Fruit fly (Drosophila melanogaster) whole organism, embryonic: ENCODE measurements around the gene CG34116.

Experiments
- Ada2b ChIP-seq: fragments of 200-800 bp; sonication (Bioruptor generic); IDR thresholded peaks from 2 replicates; pipeline ENCODE4 v1.3.6; 2022; ENCODE audit warnings: missing biosample characterization, missing genetic modification characterization
- Atf3 ChIP-seq: fragments of 200-800 bp; sonication (Bioruptor generic); optimal IDR thresholded peaks from 3 replicates; lab custom pipeline; 2016; ENCODE audit warnings: missing biosample characterization, missing genetic modification characterization
- Atf6 ChIP-seq: fragments of 200-800 bp; sonication (Bioruptor generic); IDR thresholded peaks from 2 replicates; pipeline ENCODE4 v1.3.6; 2022; ENCODE audit warnings: missing biosample characterization, missing genetic modification characterization
- C15 ChIP-seq: fragments of 200-800 bp; sonication (Bioruptor generic); IDR thresholded peaks from 3 replicates; pipeline ENCODE4 v1.3.6; 2022; ENCODE audit warnings: missing biosample characterization, missing genetic modification characterization
- CG10366 ChIP-seq: fragments of 200-800 bp; sonication (Bioruptor generic); IDR thresholded peaks from 2 replicates; pipeline ENCODE4 v1.3.6; 2022; ENCODE audit warnings: missing biosample characterization, missing genetic modification characterization
- CG10462 ChIP-seq: fragments of 200-800 bp; sonication (Bioruptor generic); optimal IDR thresholded peaks from 2 replicates; lab custom pipeline; 2016; ENCODE audit warnings: missing biosample characterization, missing genetic modification characterization
- CG12299 ChIP-seq: fragments of 200-800 bp; sonication (Bioruptor generic); optimal IDR thresholded peaks from 2 replicates; lab custom pipeline; 2018; ENCODE audit warnings: missing biosample characterization, mild to moderate bottlenecking, missing genetic modification characterization
- CG13624 ChIP-seq: fragments of 200-800 bp; sonication (Bioruptor generic); optimal IDR thresholded peaks from 2 replicates; lab custom pipeline; 2016; ENCODE audit warnings: missing biosample characterization, missing genetic modification characterization
- CG14667 ChIP-seq: fragments of 200-800 bp; sonication (Bioruptor generic); IDR thresholded peaks from 2 replicates; pipeline ENCODE4 v1.3.6; 2022; ENCODE audit warnings: missing biosample characterization, missing genetic modification characterization
- CG15479 ChIP-seq: fragments of 200-800 bp; sonication (Bioruptor generic); optimal IDR thresholded peaks from 3 replicates; lab custom pipeline; 2019; ENCODE audit warnings: missing biosample characterization, mild to moderate bottlenecking, missing genetic modification characterization, moderate library complexity
- CG2202 ChIP-seq: fragments of 200-800 bp; sonication (Bioruptor generic); optimal IDR thresholded peaks from 2 replicates; lab custom pipeline; 2018; ENCODE audit warnings: missing biosample characterization, mild to moderate bottlenecking, missing genetic modification characterization
- CG2678 ChIP-seq: fragments of 200-800 bp; sonication (Bioruptor generic); optimal IDR thresholded peaks from 3 replicates; lab custom pipeline; 2019; ENCODE audit warnings: missing biosample characterization, mild to moderate bottlenecking, missing genetic modification characterization, moderate library complexity
- CG31388 ChIP-seq: fragments of 200-800 bp; sonication (Bioruptor generic); optimal IDR thresholded peaks from 2 replicates; lab custom pipeline; 2016; ENCODE audit warnings: missing biosample characterization, missing genetic modification characterization
- CG3281 ChIP-seq: fragments of 200-800 bp; sonication (Bioruptor generic); optimal IDR thresholded peaks from 3 replicates; lab custom pipeline; 2017; ENCODE audit warnings: missing biosample characterization, mild to moderate bottlenecking, missing genetic modification characterization
- CG33213 ChIP-seq: fragments of 200-800 bp; sonication (Bioruptor generic); optimal IDR thresholded peaks from 3 replicates; lab custom pipeline; 2016; ENCODE audit warnings: missing biosample characterization, missing genetic modification characterization
- CG34224 ChIP-seq: fragments of 200-800 bp; sonication (Bioruptor generic); IDR thresholded peaks from 3 replicates; pipeline ENCODE4 v1.3.6; 2022; ENCODE audit warnings: missing biosample characterization, missing genetic modification characterization; ENCODE audit not compliant: partially characterized antibody
- CG3726 ChIP-seq: fragments of 200-800 bp; sonication (Bioruptor generic); IDR thresholded peaks from 3 replicates; pipeline ENCODE4, ENCODE4 v1.3.6; 2022; ENCODE audit warnings: missing biosample characterization, missing genetic modification characterization
- CG3838 ChIP-seq: fragments of 200-800 bp; sonication (Bioruptor generic); optimal IDR thresholded peaks from 3 replicates; lab custom pipeline; 2016; ENCODE audit warnings: missing biosample characterization, missing genetic modification characterization
- CG5180 ChIP-seq: fragments of 200-800 bp; sonication (Bioruptor generic); optimal IDR thresholded peaks from 3 replicates; lab custom pipeline; 2017; ENCODE audit warnings: missing biosample characterization, missing genetic modification characterization, mild to moderate bottlenecking, moderate library complexity, missing genetic modification reagents
- CG6765 ChIP-seq: fragments of 200-800 bp; sonication (Bioruptor generic); optimal IDR thresholded peaks from 3 replicates; lab custom pipeline; 2017; ENCODE audit warnings: missing biosample characterization, mild to moderate bottlenecking, missing genetic modification characterization
- CG7556 ChIP-seq: fragments of 200-800 bp; sonication (Bioruptor generic); optimal IDR thresholded peaks from 2 replicates; lab custom pipeline; 2017; ENCODE audit warnings: missing biosample characterization, mild to moderate bottlenecking, missing genetic modification characterization
- CG9727 ChIP-seq: fragments of 200-800 bp; sonication (Bioruptor generic); optimal IDR thresholded peaks from 3 replicates; lab custom pipeline; 2017; ENCODE audit warnings: missing biosample characterization, mild to moderate bottlenecking, missing genetic modification characterization
- CG9932 ChIP-seq: fragments of 200-800 bp; sonication (Bioruptor generic); IDR thresholded peaks from 2 replicates; pipeline ENCODE4 v1.3.6; 2022; ENCODE audit warnings: missing biosample characterization, missing genetic modification characterization
- Ets97D ChIP-seq: fragments of 200-800 bp; sonication (Bioruptor generic); optimal IDR thresholded peaks from 3 replicates; lab custom pipeline; 2016; ENCODE audit warnings: missing biosample characterization, missing genetic modification characterization
- HmgZ ChIP-seq: fragments of 200-800 bp; sonication (Bioruptor generic); optimal IDR thresholded peaks from 2 replicates; lab custom pipeline; 2018; ENCODE audit warnings: missing biosample characterization, mild to moderate bottlenecking, missing genetic modification characterization
- Hr39 ChIP-seq: fragments of >200 bp; optimal IDR thresholded peaks from 2 replicates; lab custom pipeline; 2017
- Hr51 ChIP-seq, 2 experiments: fragments of 200-800 bp; sonication (Bioruptor generic); optimal IDR thresholded peaks; 2 replicates in 1 of 2; 3 replicates in 1 of 2; lab custom pipeline; 2016 to 2018; ENCODE audit warnings: missing biosample characterization in 2 of 2, missing genetic modification characterization in 2 of 2, mild to moderate bottlenecking in 1 of 2, moderate library complexity in 1 of 2
- Jarid2 ChIP-seq: fragments of 200-800 bp; sonication (Bioruptor generic); optimal IDR thresholded peaks from 3 replicates; lab custom pipeline; 2017; ENCODE audit warnings: mild to moderate bottlenecking, missing biosample characterization, missing genetic modification reagents, missing genetic modification characterization
- NC2α ChIP-seq: fragments of 200-800 bp; sonication (Bioruptor generic); optimal IDR thresholded peaks from 2 replicates; lab custom pipeline; 2016; ENCODE audit warnings: missing biosample characterization, missing genetic modification characterization
- Neu2 ChIP-seq: fragments of 200-800 bp; sonication (Bioruptor generic); optimal IDR thresholded peaks from 3 replicates; lab custom pipeline; 2016; ENCODE audit warnings: missing biosample characterization, missing genetic modification characterization, borderline replicate concordance
- Nf-YA ChIP-seq: fragments of 200-800 bp; sonication (Bioruptor generic); IDR thresholded peaks from 2 replicates; pipeline ENCODE4 v1.3.6; 2022; ENCODE audit warnings: missing biosample characterization, missing genetic modification characterization
- Nf-YB ChIP-seq: fragments of 200-800 bp; sonication (Bioruptor generic); optimal IDR thresholded peaks from 3 replicates; lab custom pipeline; 2019; ENCODE audit warnings: missing biosample characterization, mild to moderate bottlenecking, missing genetic modification characterization, moderate library complexity
- PHDP ChIP-seq: fragments of 200-800 bp; sonication (Bioruptor generic); optimal IDR thresholded peaks from 3 replicates; lab custom pipeline; 2018; ENCODE audit warnings: missing biosample characterization, mild to moderate bottlenecking, missing genetic modification characterization, moderate library complexity
- Usf ChIP-seq: fragments of 200-800 bp; sonication (Bioruptor generic); optimal IDR thresholded peaks from 2 replicates; lab custom pipeline; 2017; ENCODE audit warnings: missing genotype, missing biosample characterization, missing genetic modification characterization
- cas ChIP-seq: fragments of 200-800 bp; sonication (Bioruptor generic); IDR thresholded peaks from 2 replicates; pipeline ENCODE4 v1.3.6; 2022; ENCODE audit warnings: missing biosample characterization, missing genetic modification characterization
- crol ChIP-seq: fragments of 200-800 bp; sonication (Bioruptor generic); IDR thresholded peaks from 2 replicates; pipeline ENCODE4 v1.3.6; 2022; ENCODE audit warnings: missing biosample characterization, missing genetic modification characterization
- gcm ChIP-seq: fragments of 200-800 bp; sonication (Bioruptor generic); optimal IDR thresholded peaks from 2 replicates; lab custom pipeline; 2019; ENCODE audit warnings: missing biosample characterization, mild to moderate bottlenecking, missing genetic modification characterization, moderate library complexity
- gem ChIP-seq: fragments of 200-800 bp; sonication (Bioruptor generic); optimal IDR thresholded peaks from 2 replicates; lab custom pipeline; 2019; ENCODE audit warnings: missing biosample characterization, mild to moderate bottlenecking, missing genetic modification characterization, moderate library complexity
- gsb-n ChIP-seq: fragments of 200-800 bp; sonication (Bioruptor generic); optimal IDR thresholded peaks from 3 replicates; lab custom pipeline; 2018; ENCODE audit warnings: missing biosample characterization, mild to moderate bottlenecking, missing genetic modification characterization
- knrl ChIP-seq: fragments of 200-800 bp; sonication (Bioruptor generic); IDR thresholded peaks from 3 replicates; pipeline ENCODE4 v1.3.6; 2022; ENCODE audit warnings: missing biosample characterization, missing genetic modification characterization; ENCODE audit not compliant: partially characterized antibody
- lilli ChIP-seq: fragments of 200-800 bp; sonication (Bioruptor generic); optimal IDR thresholded peaks from 3 replicates; lab custom pipeline; 2016; ENCODE audit warnings: missing biosample characterization, missing genetic modification characterization
- lov ChIP-seq, 2 experiments: fragments of 200-800 bp in 1 of 2; fragments of >200 bp in 1 of 2; sonication (Bioruptor generic) in 1 of 2; IDR thresholded peaks in 1 of 2; optimal IDR thresholded peaks in 1 of 2; 2 replicates in 1 of 2; 3 replicates in 1 of 2; pipeline versions ENCODE4 v1.3.6 to Lab custom; 2017 to 2022; ENCODE audit warnings: missing biosample characterization in 1 of 2, missing genetic modification characterization in 1 of 2
- otp ChIP-seq: fragments of 200-800 bp; sonication (Bioruptor generic); IDR thresholded peaks from 3 replicates; pipeline ENCODE4, ENCODE4 v1.3.6; 2022; ENCODE audit warnings: missing biosample characterization, missing genetic modification characterization
- pho ChIP-seq: fragments of 200-800 bp; sonication (Bioruptor generic); optimal IDR thresholded peaks from 2 replicates; lab custom pipeline; 2016; ENCODE audit warnings: missing biosample characterization, missing genetic modification characterization
- psq ChIP-seq: fragments of 200-800 bp; sonication (Bioruptor generic); optimal IDR thresholded peaks from 2 replicates; lab custom pipeline; 2017; ENCODE audit warnings: missing biosample characterization, missing genetic modification characterization
- slbo ChIP-seq: fragments of 200-800 bp; sonication (Bioruptor generic); IDR thresholded peaks from 2 replicates; pipeline ENCODE4 v1.3.6; 2022; ENCODE audit warnings: missing biosample characterization, missing genetic modification characterization
- tin ChIP-seq: fragments of 200-800 bp; sonication (Bioruptor generic); optimal IDR thresholded peaks from 3 replicates; lab custom pipeline; 2016; ENCODE audit warnings: missing biosample characterization, missing genetic modification characterization
- unc-4 ChIP-seq: fragments of 200-800 bp; sonication (Bioruptor generic); IDR thresholded peaks from 2 replicates; pipeline ENCODE4 v1.3.6; 2022; ENCODE audit warnings: missing biosample characterization, missing genetic modification characterization; ENCODE audit not compliant: partially characterized antibody
- usp ChIP-seq: fragments of >200 bp; optimal IDR thresholded peaks from 2 replicates; lab custom pipeline; 2017; ENCODE audit warnings: missing biosample characterization, missing genetic modification characterization

The CG34116 gene

DNA sequence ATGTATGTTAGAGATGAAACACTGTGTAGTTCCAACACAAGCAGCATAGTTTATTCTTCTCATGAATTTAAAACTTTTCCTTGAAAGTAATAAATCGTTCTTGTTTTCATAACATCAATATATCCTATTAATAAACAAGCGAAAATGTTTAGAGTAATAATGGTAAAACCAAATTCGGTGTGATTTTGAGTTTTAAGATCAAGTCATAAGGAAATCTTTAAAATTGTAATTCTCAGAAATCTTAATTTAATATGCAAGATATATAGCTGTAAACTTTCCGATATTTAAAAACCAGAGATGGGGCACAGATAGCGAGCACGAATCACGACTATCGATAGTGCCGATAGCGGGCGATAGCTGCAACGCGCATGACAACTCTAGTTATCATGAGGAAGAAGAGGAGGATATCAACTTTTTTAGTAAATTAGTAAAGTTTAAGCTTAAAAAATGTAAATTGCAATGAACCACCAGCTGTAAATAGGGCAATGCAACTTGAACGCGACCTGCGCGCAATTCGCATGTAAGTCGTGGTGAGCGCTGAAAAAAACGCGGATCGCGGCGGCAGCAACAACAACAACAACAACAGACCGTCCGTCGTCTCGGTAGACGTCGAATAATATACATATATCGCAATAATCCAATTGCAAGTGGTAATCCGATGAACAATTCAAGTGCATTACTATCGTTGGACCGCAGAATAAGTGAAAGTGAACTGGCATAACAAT, 12.1 kb upstream of the CG34116 start, which contains the start of the genes Fibp and Deaf1 (continued):
- no peak for TF ChIP-seq CG2202 (tag; lab: Kevin White, UChicago)
- peak; percentile 72 for TF ChIP-seq Ets97D
- TF ChIP-seq Atf3 (GFP tag; lab: Kevin White, UChicago): peak; percentile 79
- no peak for TF ChIP-seq gsb-n
- TF ChIP-seq gcm (GFP tag; lab: Kevin White, UChicago): peak; percentile 45
- peak; percentile 41 for TF ChIP-seq CG12299 (tag; lab: Kevin White, UChicago)
- TF ChIP-seq C15 (GFP tag; lab: Robert Waterston, UW): no peak
- peak; percentile 67 for TF ChIP-seq CG3281 (GFP tag; lab: Kevin White, UChicago)
- TF ChIP-seq tin (GFP tag; lab: Kevin White, UChicago): peak; percentile 71
- TF ChIP-seq pho (GFP tag; lab: Kevin White, UChicago): peak; percentile 89
- peak; percentile 80 for TF ChIP-seq CG33213 (GFP tag; lab: Kevin White, UChicago)
- TF ChIP-seq Ada2b: peak; percentile 47; the same call in 1 of the 2 replicates
- no peak for TF ChIP-seq usp (GFP tag; lab: Kevin White, UChicago)
- peak; percentile 49 for TF ChIP-seq CG31388 (GFP tag; lab: Kevin White, UChicago)
- no peak for TF ChIP-seq CG3726
- TF ChIP-seq CG34224 (GFP tag; lab: Robert Waterston, UW): peak; percentile 91
- no peak for TF ChIP-seq CG6765
- peak; percentile 48; the same call in 1 of the 2 replicates for TF ChIP-seq CG10366
- TF ChIP-seq CG10462 (GFP tag; lab: Kevin White, UChicago): peak; percentile 46
- peak; percentile 18; the same call in 1 of the 2 replicates for TF ChIP-seq Nf-YA (GFP tag; lab: Robert Waterston, UW)
- TF ChIP-seq PHDP: peak; percentile 68
- TF ChIP-seq CG9727: peak; percentile 83
- TF ChIP-seq CG5180 (GFP tag; lab: Kevin White, UChicago): no peak
- peak; percentile 96 for TF ChIP-seq CG9932
- TF ChIP-seq otp (GFP tag; lab: Robert Waterston, UW): no peak
- peak; percentile 92 for TF ChIP-seq unc-4 (GFP tag; lab: Robert Waterston, UW)
- peak; percentile 35 for TF ChIP-seq Nf-YB (GFP tag; lab: Kevin White, UChicago)
- TF ChIP-seq Usf (GFP tag; lab: Kevin White, UChicago): peak; percentile 41
- TF ChIP-seq Hr39: no peak
- peak; percentile 45; the same call in 1 of the 2 replicates for TF ChIP-seq Atf6 (GFP tag; lab: Robert Waterston, UW)
- TF ChIP-seq gem (tag; lab: Kevin White, UChicago): peak; percentile 85
- no peak for TF ChIP-seq CG15479 (GFP tag; lab: Kevin White, UChicago)
- TF ChIP-seq Neu2 (GFP tag; lab: Kevin White, UChicago): peak; percentile 21
- peak; percentile 55; the same call in 1 of the 2 replicates for TF ChIP-seq CG14667
- TF ChIP-seq NC2α (GFP tag; lab: Kevin White, UChicago): peak; percentile 40
- TF ChIP-seq Hr51 (GFP tag; optimal IDR thresholded peaks at IDR 0.05; lab: Kevin White, UChicago): peak; percentile 73 to 82
- peak; percentile 67 for TF ChIP-seq HmgZ (tag; lab: Kevin White, UChicago)
- TF ChIP-seq lov (optimal IDR thresholded peaks at IDR 0.05; lab: Kevin White, UChicago): no peak
- TF ChIP-seq lov (GFP tag; IDR thresholded peaks at IDR 0.05; lab: Robert Waterston, UW): 0 out of 3 replicates have a peak, but pooled peaks have one; percentile 22
- peak; percentile 32; the same call in 1 of the 2 replicates for TF ChIP-seq cas
- peak; percentile 89 for TF ChIP-seq lilli (GFP tag; lab: Kevin White, UChicago)
- TF ChIP-seq Jarid2 (GFP tag; lab: Kevin White, UChicago): peak; percentile 32
- TF ChIP-seq slbo: peak; percentile 87
- TF ChIP-seq CG13624: peak; percentile 80
- peak; percentile 80 for TF ChIP-seq CG2678 (tag; lab: Kevin White, UChicago)
- TF ChIP-seq crol (GFP tag; lab: Robert Waterston, UW): no peak
- TF ChIP-seq knrl: peak; percentile 99
- TF ChIP-seq CG7556: peak; percentile 68
- TF ChIP-seq psq (GFP tag; lab: Kevin White, UChicago): peak; percentile 39
- TF ChIP-seq CG3838: peak; percentile 11
